Worm (Caenorhabditis elegans): Measurements from ENCODE around the gene igdb-3.

Gene igdb-3

ce11 chrX:6373348-6373747 lies 11.9 kb upstream of the igdb-3 start, which contains the start of gene C03B1.17:
TSS of gene C03B1.17 (plus strand) at chrX:6373648.
- TF ChIP-seq C16A3.4 (tag; optimal IDR thresholded peaks at IDR 0.05): no peak
- no peak for TF ChIP-seq xbp-1 (tag; optimal IDR thresholded peaks at IDR 0.05)

- TF ChIP-seq hlh-4 (tag; optimal IDR thresholded peaks at IDR 0.05) (no peak), skn-1 (tag; optimal IDR thresholded peaks at IDR 0.05) (no peak), ztf-11 (tag; optimal IDR thresholded peaks at IDR 0.05) (no peak), efl-1 (optimal IDR thresholded peaks at IDR 0.05) (no peak), efl-1 (GFP tag; optimal IDR thresholded peaks at IDR 0.05 in 1 of 2) (peak in 1 of 2 experiments; percentile 42), fos-1 (tag; optimal IDR thresholded peaks at IDR 0.05) (no peak), nhr-20 (tag; optimal IDR thresholded peaks at IDR 0.05) (no peak)
Observed at ce11 chrX:6374451-6374850, 10.8 kb upstream of the igdb-3 start, which contains the start of gene C03B1.1. TSS of gene C03B1.1 (plus strand) at chrX:6374751.

ce11 chrX:6377634-6378288 lies 7.5 kb upstream of the igdb-3 start, which contains the start of gene lmp-1:
TSS of gene lmp-1 (minus strand) at chrX:6377684.
- no peak for TF ChIP-seq isw-1 (GFP tag; IDR thresholded peaks at IDR 0.05)
- no peak for TF ChIP-seq nhr-76 (tag; optimal IDR thresholded peaks at IDR 0.05)
- TF ChIP-seq efl-1 (optimal IDR thresholded peaks at IDR 0.05): no peak
- peak in 1 of 2 experiments; percentile 65 for TF ChIP-seq efl-1 (GFP tag; optimal IDR thresholded peaks at IDR 0.05 in 1 of 2)
- TF ChIP-seq jun-1 (tag; optimal IDR thresholded peaks at IDR 0.05): no peak
- peak; percentile 34 for TF ChIP-seq elt-2 (tag; optimal IDR thresholded peaks at IDR 0.05)

- TF ChIP-seq blmp-1 (tag; optimal IDR thresholded peaks at IDR 0.05) (peak; percentile 8), egl-13 (tag; optimal IDR thresholded peaks at IDR 0.05) (peak; percentile 47), lin-35 (GFP tag; optimal IDR thresholded peaks at IDR 0.05) (peak; percentile 61 to 72), ceh-82 (tag; optimal IDR thresholded peaks at IDR 0.05) (peak; percentile 27 to 80 (median 50)), nhr-47 (tag; optimal IDR thresholded peaks at IDR 0.05) (peak; percentile 68), dpl-1 (GFP tag; optimal IDR thresholded peaks at IDR 0.05) (peak; percentile 7 to 46 (median 39)), unc-30 (tag; optimal IDR thresholded peaks at IDR 0.05) (no peak), unc-86 (tag; optimal IDR thresholded peaks at IDR 0.05) (peak; percentile 47), ceh-63 (GFP tag; optimal IDR thresholded peaks at IDR 0.05) (no peak), mdl-1 (tag; optimal IDR thresholded peaks at IDR 0.05) (peak in 1 of 2 experiments; percentile 49), nhr-11 (tag; optimal IDR thresholded peaks at IDR 0.05) (no peak), grh-1 (GFP tag; IDR thresholded peaks at IDR 0.05) (no peak), lsy-2 (tag; optimal IDR thresholded peaks at IDR 0.05) (peak; percentile 33 to 66), sup-37 (GFP tag; optimal IDR thresholded peaks at IDR 0.05) (peak; percentile 46), irx-1 (tag; optimal IDR thresholded peaks at IDR 0.05) (peak; percentile 23), fkh-10 (GFP tag; optimal IDR thresholded peaks at IDR 0.05) (peak; percentile 20), mab-9 (GFP tag; IDR thresholded peaks at IDR 0.05) (no peak), aly-2 (tag; optimal IDR thresholded peaks at IDR 0.05) (no peak), nhr-19 (GFP tag; conservative IDR thresholded peaks at IDR 0.05) (peak; percentile 40), unc-62 (GFP tag; optimal IDR thresholded peaks at IDR 0.05) (no peak), pqm-1 (tag; optimal IDR thresholded peaks at IDR 0.05) (no peak), fos-1 (tag; optimal IDR thresholded peaks at IDR 0.05) (peak; percentile 48), tlp-1 (tag; optimal IDR thresholded peaks at IDR 0.05) (no peak), C16A3.4 (tag; optimal IDR thresholded peaks at IDR 0.05) (peak; percentile 45), dsc-1 (tag; optimal IDR thresholded peaks at IDR 0.05) (peak; percentile 30), swsn-7 (tag; optimal IDR thresholded peaks at IDR 0.05) (peak; percentile 61), hpl-2 (GFP tag; optimal IDR thresholded peaks at IDR 0.05) (no peak), ets-5 (GFP tag; IDR thresholded peaks at IDR 0.05) (no peak), snu-23 (GFP tag; optimal IDR thresholded peaks at IDR 0.05) (peak; percentile 74), skn-1 (tag; optimal IDR thresholded peaks at IDR 0.05) (peak; percentile 61), rnt-1 (tag; optimal IDR thresholded peaks at IDR 0.05) (peak; percentile 54), nhr-20 (tag; optimal IDR thresholded peaks at IDR 0.05) (peak; percentile 80), fkh-8 (tag; optimal IDR thresholded peaks at IDR 0.05) (peak; percentile 85), isw-1 (GFP tag; IDR thresholded peaks at IDR 0.05) (no peak; the same call in 1 of the 2 replicates), efl-1 (optimal IDR thresholded peaks at IDR 0.05) (peak; percentile 29 to 47), efl-1 (GFP tag; optimal IDR thresholded peaks at IDR 0.05 in 1 of 2) (peak; percentile 53 to 60), zip-4 (GFP tag; optimal IDR thresholded peaks at IDR 0.05) (peak; percentile 11), Y116A8C.19 (tag; optimal IDR thresholded peaks at IDR 0.05; ENCODE audit: borderline replicate concordance) (no peak), ceh-88 (GFP tag; IDR thresholded peaks at IDR 0.05) (no peak)
Observed at ce11 chrX:6378363-6378762, 6.9 kb upstream of the igdb-3 start.
